Fruit fly (Drosophila melanogaster) whole organism, wandering third instar larva: ENCODE results near the gene CG11699.

Experiments used
- Abd-B ChIP-seq: fragments of >200 bp; optimal IDR thresholded peaks from 2 replicates; lab custom pipeline; 2017; ENCODE audit warnings: missing biosample characterization, missing genetic modification characterization
- CG9705 ChIP-seq: fragments of 200-800 bp; sonication (Bioruptor generic); optimal IDR thresholded peaks from 2 replicates; lab custom pipeline; 2018; ENCODE audit warnings: missing biosample characterization, mild to moderate bottlenecking, missing genetic modification characterization
- CrebA ChIP-seq: fragments of 200-800 bp; sonication (Bioruptor generic); optimal IDR thresholded peaks from 2 replicates; lab custom pipeline; 2016; ENCODE audit warnings: missing biosample characterization, mild to moderate bottlenecking, missing genetic modification characterization, borderline replicate concordance
- Dfd ChIP-seq: fragments of >200 bp; optimal IDR thresholded peaks from 2 replicates; lab custom pipeline; 2017; ENCODE audit warnings: missing biosample characterization, missing genetic modification characterization
- Dif ChIP-seq: fragments of 200-275, 200-300 bp; sonication (Bioruptor generic); optimal IDR thresholded peaks from 2 replicates; lab custom pipeline; 2018; ENCODE audit warnings: missing biosample characterization, missing genetic modification characterization; ENCODE audit not compliant: partially characterized antibody
- GATAd ChIP-seq: sonication (Bioruptor generic); optimal IDR thresholded peaks from 2 replicates; lab custom pipeline; 2016; ENCODE audit warnings: missing biosample characterization, missing genetic modification characterization
- HLH106 ChIP-seq: fragments of 200-800 bp; optimal IDR thresholded peaks from 3 replicates; lab custom pipeline; 2019; ENCODE audit warnings: missing biosample characterization, mild to moderate bottlenecking, missing genetic modification characterization, moderate library complexity
- Hnf4 ChIP-seq: fragments of 200-800 bp; sonication (Bioruptor generic); optimal IDR thresholded peaks from 2 replicates; lab custom pipeline; 2016; ENCODE audit warnings: missing biosample characterization, mild to moderate bottlenecking, missing genetic modification characterization
- Hr78 ChIP-seq: fragments of >200 bp; optimal IDR thresholded peaks from 2 replicates; lab custom pipeline; 2017; ENCODE audit warnings: missing biosample characterization, missing genetic modification characterization
- Hr83 ChIP-seq: fragments of 200-300 bp; sonication (Bioruptor generic); optimal IDR thresholded peaks from 2 replicates; lab custom pipeline; 2016; ENCODE audit warnings: missing biosample characterization, mild to moderate bottlenecking, missing genetic modification characterization, moderate library complexity; ENCODE audit not compliant: poor library complexity, severe bottlenecking
- Jra ChIP-seq: sonication (Bioruptor generic); optimal IDR thresholded peaks from 2 replicates; lab custom pipeline; 2016; ENCODE audit warnings: missing biosample characterization, missing genetic modification characterization
- Mio ChIP-seq: sonication (Bioruptor generic); optimal IDR thresholded peaks from 2 replicates; lab custom pipeline; 2016; ENCODE audit warnings: missing biosample characterization, missing genetic modification characterization
- OdsH ChIP-seq: fragments of 200-800 bp; sonication (Bioruptor generic); optimal IDR thresholded peaks from 2 replicates; lab custom pipeline; 2016; ENCODE audit warnings: missing biosample characterization, mild to moderate bottlenecking, missing genetic modification characterization
- Rel ChIP-seq, 2 experiments: fragments of 200-800 bp; sonication (Bioruptor generic) in 1 of 2; optimal IDR thresholded peaks; 2 replicates in 1 of 2; 3 replicates in 1 of 2; lab custom pipeline; 2016 to 2019; ENCODE audit warnings: mild to moderate bottlenecking in 2 of 2, missing biosample characterization in 2 of 2, missing genetic modification characterization in 2 of 2, moderate library complexity in 1 of 2
- Sp1 ChIP-seq: fragments of 200-800 bp; sonication (Bioruptor generic); optimal IDR thresholded peaks from 3 replicates; lab custom pipeline; 2019; ENCODE audit warnings: missing biosample characterization, mild to moderate bottlenecking, missing genetic modification characterization, moderate library complexity
- Vsx2 ChIP-seq: fragments of 200-300, 225-300 bp; sonication (Bioruptor generic); optimal IDR thresholded peaks from 2 replicates; lab custom pipeline; 2018; ENCODE audit warnings: missing biosample characterization, missing genetic modification characterization; ENCODE audit not compliant: partially characterized antibody
- br ChIP-seq: fragments of 200-800 bp; sonication (Bioruptor generic); optimal IDR thresholded peaks from 2 replicates; lab custom pipeline; 2016; ENCODE audit warnings: missing biosample characterization, missing genetic modification characterization
- dl ChIP-seq, 2 experiments: fragments of 175-275, 200-275 bp in 1 of 2; fragments of 200-275 bp in 1 of 2; sonication (Bioruptor generic); optimal IDR thresholded peaks; lab custom pipeline; 2018; ENCODE audit warnings: mild to moderate bottlenecking in 2 of 2, missing biosample characterization in 2 of 2, missing genetic modification characterization in 2 of 2, moderate library complexity in 2 of 2; ENCODE audit not compliant: partially characterized antibody in 2 of 2, insufficient read depth in 1 of 2
- dmrt93B ChIP-seq: fragments of 200-800 bp; sonication (Bioruptor generic); optimal IDR thresholded peaks from 2 replicates; lab custom pipeline; 2018; ENCODE audit warnings: missing biosample characterization, mild to moderate bottlenecking, missing genetic modification characterization
- dsf ChIP-seq: sonication (Bioruptor generic); optimal IDR thresholded peaks from 2 replicates; lab custom pipeline; 2016; ENCODE audit warnings: missing biosample characterization, missing genetic modification characterization, borderline replicate concordance
- ey ChIP-seq: fragments of 200-800 bp; sonication (Bioruptor generic); optimal IDR thresholded peaks from 2 replicates; lab custom pipeline; 2016; ENCODE audit warnings: missing biosample characterization, missing genetic modification characterization
- foxo ChIP-seq, 2 experiments: fragments of 200-800 bp; sonication (Bioruptor generic); optimal IDR thresholded peaks; 2 replicates in 1 of 2; 3 replicates in 1 of 2; lab custom pipeline; 2016 to 2017; ENCODE audit warnings: missing biosample characterization in 2 of 2, missing genetic modification characterization in 2 of 2
- fru ChIP-seq: fragments of 200-800 bp; sonication (Bioruptor generic); optimal IDR thresholded peaks from 3 replicates; lab custom pipeline; 2016; ENCODE audit warnings: missing biosample characterization, mild to moderate bottlenecking, missing genetic modification characterization
- jim ChIP-seq: fragments of 175-275, 200-325 bp; sonication (Bioruptor generic); optimal IDR thresholded peaks from 2 replicates; lab custom pipeline; 2016; ENCODE audit warnings: missing biosample characterization, mild to moderate bottlenecking, missing genetic modification characterization
- lola ChIP-seq: fragments of >200 bp; optimal IDR thresholded peaks from 2 replicates; lab custom pipeline; 2017; ENCODE audit warnings: missing biosample characterization, missing genetic modification characterization
- pan ChIP-seq: fragments of >200 bp; optimal IDR thresholded peaks from 2 replicates; lab custom pipeline; 2017
- psq ChIP-seq: fragments of 200-800 bp; sonication (Bioruptor generic); optimal IDR thresholded peaks from 3 replicates; lab custom pipeline; 2017; ENCODE audit warnings: missing biosample characterization, mild to moderate bottlenecking, missing genetic modification characterization, moderate library complexity
- rgr ChIP-seq: fragments of 200-800 bp; sonication (Bioruptor generic); optimal IDR thresholded peaks from 3 replicates; lab custom pipeline; 2016; ENCODE audit warnings: missing biosample characterization, mild to moderate bottlenecking, missing genetic modification characterization
- sage ChIP-seq: fragments of 200-800 bp; sonication (Bioruptor generic); optimal IDR thresholded peaks from 2 replicates; lab custom pipeline; 2016; ENCODE audit warnings: missing biosample characterization, mild to moderate bottlenecking, missing genetic modification characterization
- sv ChIP-seq: fragments of 200-800 bp; sonication (Bioruptor generic); optimal IDR thresholded peaks from 3 replicates; lab custom pipeline; 2016; ENCODE audit warnings: missing biosample characterization, missing genetic modification characterization
- tai ChIP-seq: sonication (Bioruptor generic); optimal IDR thresholded peaks from 2 replicates; lab custom pipeline; 2016; ENCODE audit warnings: missing biosample characterization, missing genetic modification characterization
- usp ChIP-seq: fragments of >200 bp; optimal IDR thresholded peaks from 2 replicates; lab custom pipeline; 2017; ENCODE audit warnings: missing biosample characterization, missing genetic modification characterization
- woc ChIP-seq: sonication (Bioruptor generic); optimal IDR thresholded peaks from 2 replicates; lab custom pipeline; 2016; ENCODE audit warnings: missing biosample characterization, mild to moderate bottlenecking, missing genetic modification characterization

The CG11699 gene

dm6 chrX:11531245-11531644 lies 39.2 kb upstream of the CG11699 start:
- TF ChIP-seq usp (GFP tag; lab: Kevin White, UChicago), result no peak
- no peak for TF ChIP-seq sage (GFP tag; lab: Kevin White, UChicago)
- TF ChIP-seq woc (GFP tag; lab: Kevin White, UChicago), result no peak
- TF ChIP-seq CrebA (GFP tag; lab: Kevin White, UChicago), result no peak
- TF ChIP-seq Hr78 (GFP tag; lab: Kevin White, UChicago), result no peak
- no peak for TF ChIP-seq Hnf4 (GFP tag; lab: Kevin White, UChicago)
- no peak for TF ChIP-seq rgr (GFP tag; lab: Kevin White, UChicago)
- no peak for TF ChIP-seq CG9705 (GFP tag; lab: Kevin White, UChicago)
- no peak for TF ChIP-seq Abd-B (GFP tag; lab: Kevin White, UChicago)
- TF ChIP-seq OdsH (GFP tag; lab: Kevin White, UChicago), result no peak
- no peak for TF ChIP-seq jim (GFP tag; lab: Kevin White, UChicago)
- TF ChIP-seq dl (GFP tag; optimal IDR thresholded peaks at IDR 0.05; lab: Kevin White, UChicago; ENCODE audit: insufficient read depth in 1 of 2, partially characterized antibody in 2 of 2), result no peak
- no peak for TF ChIP-seq GATAd
- TF ChIP-seq fru (GFP tag; lab: Kevin White, UChicago), result no peak
- TF ChIP-seq lola (GFP tag; lab: Kevin White, UChicago), result no peak
- no peak for TF ChIP-seq br (GFP tag; lab: Kevin White, UChicago)
- no peak for TF ChIP-seq psq (GFP tag; lab: Kevin White, UChicago)
- no peak for TF ChIP-seq Sp1 (GFP tag; lab: Kevin White, UChicago)

- peak; percentile 12 for TF ChIP-seq HLH106 (tag; lab: Kevin White, UChicago)
- no peak for TF ChIP-seq foxo (GFP tag; optimal IDR thresholded peaks at IDR 0.05; lab: Kevin White, UChicago)
- TF ChIP-seq, all 38 proteins: peak for 1
Measured at dm6 chrX:11542502-11542901, 27.9 kb upstream of the CG11699 start.

dm6 chrX:11543318-11543717 lies 27.1 kb upstream of the CG11699 start:
- TF ChIP-seq Hr83 (GFP tag; lab: Kevin White, UChicago) (no peak), dl (GFP tag; optimal IDR thresholded peaks at IDR 0.05; lab: Kevin White, UChicago; ENCODE audit: insufficient read depth in 1 of 2, partially characterized antibody in 2 of 2) (no peak), foxo (GFP tag; optimal IDR thresholded peaks at IDR 0.05; lab: Kevin White, UChicago) (no peak), dsf (no peak), Vsx2 (GFP tag; lab: Kevin White, UChicago) (no peak), OdsH (GFP tag; lab: Kevin White, UChicago) (no peak), psq (GFP tag; lab: Kevin White, UChicago) (no peak), dmrt93B (GFP tag; lab: Kevin White, UChicago) (no peak), Dif (GFP tag; lab: Kevin White, UChicago) (no peak), Hr78 (GFP tag; lab: Kevin White, UChicago) (no peak)

dm6 chrX:11544110-11544950 lies 26.1 kb upstream of the CG11699 start:
- TF ChIP-seq psq (GFP tag; lab: Kevin White, UChicago) (peak; percentile 2), foxo (GFP tag; optimal IDR thresholded peaks at IDR 0.05; lab: Kevin White, UChicago) (no peak), sv (no peak), Jra (GFP tag; lab: Kevin White, UChicago) (peak; percentile 18)

- TF ChIP-seq rgr (GFP tag; lab: Kevin White, UChicago) (no peak), tai (GFP tag; lab: Kevin White, UChicago) (no peak), br (GFP tag; lab: Kevin White, UChicago) (no peak), dsf (no peak), HLH106 (tag; lab: Kevin White, UChicago) (no peak), usp (GFP tag; lab: Kevin White, UChicago) (no peak), woc (GFP tag; lab: Kevin White, UChicago) (no peak), Abd-B (GFP tag; lab: Kevin White, UChicago) (no peak), Sp1 (GFP tag; lab: Kevin White, UChicago) (no peak), Hnf4 (GFP tag; lab: Kevin White, UChicago) (no peak), psq (GFP tag; lab: Kevin White, UChicago) (no peak), pan (lab: Kevin White, UChicago) (no peak), ey (GFP tag; lab: Kevin White, UChicago) (no peak), Mio (GFP tag; lab: Kevin White, UChicago) (no peak), Rel (GFP tag; optimal IDR thresholded peaks at IDR 0.05; lab: Kevin White, UChicago) (no peak), Rel (tag; optimal IDR thresholded peaks at IDR 0.05; lab: Kevin White, UChicago) (no peak), CrebA (GFP tag; lab: Kevin White, UChicago) (no peak), Dfd (no peak), lola (GFP tag; lab: Kevin White, UChicago) (no peak)
- TF ChIP-seq, all 38 proteins: peak for 0
Measured at dm6 chrX:11544951-11545426, 25.4 kb upstream of the CG11699 start.
